Worm (Caenorhabditis elegans) whole organism, L4/young adult: Measurements from ENCODE around the gene F26F4.9.

Experiments used
- W03F9.2 ChIP-seq: fragments of 150-350 bp; optimal IDR thresholded peaks from 2 replicates; lab custom pipeline; 2014; ENCODE audit warnings: missing biosample characterization, missing genetic modification characterization
- dao-5 ChIP-seq: sonication (generic microtip); optimal IDR thresholded peaks from 2 replicates; lab custom pipeline; 2016; ENCODE audit warnings: missing genotype, missing genetic modification characterization, moderate library complexity, missing compliant biosample characterization
- him-1 ChIP-seq: sonication (generic microtip); optimal IDR thresholded peaks from 2 replicates; lab custom pipeline; 2016; ENCODE audit warnings: missing genotype, missing genetic modification reagents, missing genetic modification characterization, missing compliant biosample characterization

The F26F4.9 gene

ce11 chrIII:4875663-4876062, 36.7 kb downstream of the F26F4.9 start:
- TF ChIP-seq him-1 (no peak), W03F9.2 (tag; lab: Kevin White, UChicago) (no peak), dao-5 (tag; lab: Kevin White, UChicago) (no peak)

ce11 chrIII:4874671-4875070, 37.6 kb downstream of the F26F4.9 start, which contains the start of gene C35D10.12:
Gene C35D10.12, minus strand, starts transcription at chrIII:4874771.
- TF ChIP-seq dao-5 (tag; lab: Kevin White, UChicago) (no peak), him-1 (no peak), W03F9.2 (tag; lab: Kevin White, UChicago) (no peak)

ce11 chrIII:4873395-4873794, 38.9 kb downstream of the F26F4.9 start:
- TF ChIP-seq W03F9.2 (tag; lab: Kevin White, UChicago) (no peak), dao-5 (tag; lab: Kevin White, UChicago) (no peak), him-1 (no peak)

ce11 chrIII:4870478-4870877, 41.8 kb downstream of the F26F4.9 start, which contains the start of gene gipc-1:
Gene gipc-1, plus strand, starts transcription at chrIII:4870778.
- no peak for TF ChIP-seq dao-5 (tag; lab: Kevin White, UChicago)
- TF ChIP-seq him-1, result no peak
- no peak for TF ChIP-seq W03F9.2 (tag; lab: Kevin White, UChicago)

- no peak for TF ChIP-seq dao-5 (tag; lab: Kevin White, UChicago)
- TF ChIP-seq him-1, result no peak
- no peak for TF ChIP-seq W03F9.2 (tag; lab: Kevin White, UChicago)
Measured at ce11 chrIII:4868643-4869042, 43.7 kb downstream of the F26F4.9 start, which contains the start of the genes msd-4 and C35D10.3. Gene msd-4, minus strand, starts transcription at chrIII:4868743. Gene C35D10.3, plus strand, starts transcription at chrIII:4868921.

- no peak for TF ChIP-seq him-1
- TF ChIP-seq W03F9.2 (tag; lab: Kevin White, UChicago), result no peak
- no peak for TF ChIP-seq dao-5 (tag; lab: Kevin White, UChicago)
Measured at ce11 chrIII:4866762-4867161, 45.6 kb downstream of the F26F4.9 start, which contains the start of gene C35D10.17. Gene C35D10.17, plus strand, starts transcription at chrIII:4867062.

- no peak for TF ChIP-seq him-1
Measured at ce11 chrIII:4863127-4863526, 49.2 kb downstream of the F26F4.9 start, which contains the start of gene coq-8. Gene coq-8, plus strand, starts transcription at chrIII:4863427.

ce11 chrIII:4861744-4862401, 50.4 kb downstream of the F26F4.9 start, which contains the start of the genes C35D10.10 and C35D10.5:
Gene C35D10.10, minus strand, starts transcription at chrIII:4861794.
Gene C35D10.5, plus strand, starts transcription at chrIII:4862351.
- TF ChIP-seq W03F9.2 (tag; lab: Kevin White, UChicago), result no peak
- no peak for TF ChIP-seq dao-5 (tag; lab: Kevin White, UChicago)
- TF ChIP-seq him-1, result no peak
